Fruit fly (Drosophila melanogaster): ENCODE data around the gene Gug.

Gug gene

dm6 chr3L:8457866-8458766 lies 8.4 kb downstream of the Gug start (continued):
- peak; percentile 85 for TF ChIP-seq CG4282 (GFP tag; optimal IDR thresholded peaks at IDR 0.05)
- peak; percentile 98 for TF ChIP-seq CG3407 (GFP tag; optimal IDR thresholded peaks at IDR 0.05)
- peak; percentile 91 for TF ChIP-seq Rx (GFP tag; IDR thresholded peaks at IDR 0.05)
- TF ChIP-seq salm (tag; optimal IDR thresholded peaks at IDR 0.05) = peak; percentile 99
- TF ChIP-seq HHEX (GFP tag; optimal IDR thresholded peaks at IDR 0.05) = peak; percentile 97
- TF ChIP-seq slou (GFP tag; optimal IDR thresholded peaks at IDR 0.05) = peak; percentile 95
- TF ChIP-seq ara (GFP tag; IDR thresholded peaks at IDR 0.05) = peak; percentile 98
- 0 out of 3 replicates have a peak, but pooled peaks have one; percentile 22 for TF ChIP-seq mld (GFP tag; IDR thresholded peaks at IDR 0.05; ENCODE audit: partially characterized antibody)
- TF ChIP-seq row (GFP tag; IDR thresholded peaks at IDR 0.05) = peak; percentile 98
- peak; percentile 59 for TF ChIP-seq mirr (GFP tag; optimal IDR thresholded peaks at IDR 0.05)
- TF ChIP-seq fd102C (GFP tag; optimal IDR thresholded peaks at IDR 0.05) = peak; percentile 88
- TF ChIP-seq gcm (GFP tag; optimal IDR thresholded peaks at IDR 0.05) = peak; percentile 99
- peak; percentile 98 for TF ChIP-seq bab2 (GFP tag; optimal IDR thresholded peaks at IDR 0.05)
- peak; percentile 93 for TF ChIP-seq her (GFP tag; optimal IDR thresholded peaks at IDR 0.05)
- TF ChIP-seq CG10565 (GFP tag; optimal IDR thresholded peaks at IDR 0.05) = peak; percentile 90
- peak; percentile 99 for TF ChIP-seq dmrt99B (tag; optimal IDR thresholded peaks at IDR 0.05)
- TF ChIP-seq pzg (GFP tag; optimal IDR thresholded peaks at IDR 0.05) = peak; percentile 8
- peak; percentile 87 for TF ChIP-seq ab (GFP tag; optimal IDR thresholded peaks at IDR 0.05)
- TF ChIP-seq CG8944 (GFP tag; optimal IDR thresholded peaks at IDR 0.05) = peak; percentile 96
- peak; percentile 39; the same call in 1 of the 2 replicates for TF ChIP-seq Bgb (GFP tag; IDR thresholded peaks at IDR 0.05; ENCODE audit: partially characterized antibody)
- peak; percentile 93 for TF ChIP-seq CG17186 (GFP tag; optimal IDR thresholded peaks at IDR 0.05)
- peak; percentile 86 for TF ChIP-seq nom (GFP tag; optimal IDR thresholded peaks at IDR 0.05)
- peak; percentile 99 for TF ChIP-seq CG17359 (tag; optimal IDR thresholded peaks at IDR 0.05)
- TF ChIP-seq CG34422 (GFP tag; IDR thresholded peaks at IDR 0.05) = peak; percentile 98
- peak; percentile 86 for TF ChIP-seq GATAe (GFP tag; conservative IDR thresholded peaks at IDR 0.05)
- TF ChIP-seq CG15601 (tag; optimal IDR thresholded peaks at IDR 0.05) = peak; percentile 99
- TF ChIP-seq CG15696 (tag; optimal IDR thresholded peaks at IDR 0.05) = peak; percentile 91
- TF ChIP-seq CG16779 (GFP tag; IDR thresholded peaks at IDR 0.05) = peak; percentile 78
- TF ChIP-seq CG11696 (GFP tag; IDR thresholded peaks at IDR 0.05) = peak; percentile 91
- peak; percentile 81 for TF ChIP-seq Doc2 (GFP tag; IDR thresholded peaks at IDR 0.05)
- peak; percentile 97 for TF ChIP-seq CG5953 (GFP tag; IDR thresholded peaks at IDR 0.05)
- TF ChIP-seq CG12155 (GFP tag; optimal IDR thresholded peaks at IDR 0.05) = peak; percentile 97
- TF ChIP-seq Opbp (GFP tag; IDR thresholded peaks at IDR 0.05; ENCODE audit: partially characterized antibody) = peak; percentile 56; the same call in 2 of the 3 replicates
- peak; percentile 97 for TF ChIP-seq CG18476 (GFP tag; optimal IDR thresholded peaks at IDR 0.05)
- peak; percentile 91 for TF ChIP-seq CG6175 (GFP tag; IDR thresholded peaks at IDR 0.05)
- TF ChIP-seq CG3065 (GFP tag; optimal IDR thresholded peaks at IDR 0.05) = peak; percentile 97
- peak; percentile 93 for TF ChIP-seq Dip3 (GFP tag; optimal IDR thresholded peaks at IDR 0.05)
- peak; percentile 98 for TF ChIP-seq Ptx1 (GFP tag; IDR thresholded peaks at IDR 0.05)
- peak; percentile 99 for TF ChIP-seq CG4424 (GFP tag; optimal IDR thresholded peaks at IDR 0.05)
- peak; percentile 99 for TF ChIP-seq CG8924 (tag; optimal IDR thresholded peaks at IDR 0.05)
- TF ChIP-seq abd-A (tag; optimal IDR thresholded peaks at IDR 0.05) = peak; percentile 91
- peak; percentile 90 for TF ChIP-seq Nf-YB (GFP tag; optimal IDR thresholded peaks at IDR 0.05)
- peak; percentile 99 for TF ChIP-seq ci (GFP tag; IDR thresholded peaks at IDR 0.05)
- peak; percentile 90 for TF ChIP-seq NFAT (GFP tag; IDR thresholded peaks at IDR 0.05)
- TF ChIP-seq CG9609 (GFP tag; optimal IDR thresholded peaks at IDR 0.05) = peak; percentile 96
- peak; percentile 97 for TF ChIP-seq cato (GFP tag; optimal IDR thresholded peaks at IDR 0.05; ENCODE audit: borderline replicate concordance)
- peak; percentile 95 for TF ChIP-seq Aef1 (GFP tag; IDR thresholded peaks at IDR 0.05)
- peak; percentile 98 for TF ChIP-seq CG32532 (GFP tag; IDR thresholded peaks at IDR 0.05)

All from whole organism, embryonic.